Worm (Caenorhabditis elegans) whole organism, midembryonic: ENCODE results near the gene bmy-1.

Source experiments
- T22C8.4 ChIP-seq: fragments of 200-800 bp; sonication (Bioruptor generic); IDR thresholded peaks from 2 replicates; pipeline ENCODE4 v1.3.6; 2022; ENCODE audit warnings: missing genetic modification characterization, missing compliant biosample characterization
- cog-1 ChIP-seq: sonication (generic microtip); optimal IDR thresholded peaks from 2 replicates; lab custom pipeline; 2016; ENCODE audit warnings: missing genetic modification characterization, missing compliant biosample characterization
- flt-1 ChIP-seq: fragments of 200-800 bp; sonication (Bioruptor generic); IDR thresholded peaks from 2 replicates; pipeline ENCODE4 v1.3.6; 2022; ENCODE audit warnings: missing genetic modification characterization, missing compliant biosample characterization
- klf-2 ChIP-seq: fragments of 200-800 bp; sonication (Bioruptor generic); conservative IDR thresholded peaks from 2 replicates; pipeline ENCODE4 v1.3.6; 2022; ENCODE audit warnings: missing genetic modification reagents, missing genetic modification characterization, missing compliant biosample characterization
- med-1 ChIP-seq: sonication (generic microtip); optimal IDR thresholded peaks from 2 replicates; lab custom pipeline; 2017; ENCODE audit warnings: missing genetic modification characterization, mild to moderate bottlenecking, missing compliant biosample characterization, antibody characterized with exemption, missing genetic modification reagents; ENCODE audit not compliant: insufficient read depth
- ref-1 ChIP-seq: fragments of 200-800 bp; sonication (Bioruptor generic); conservative IDR thresholded peaks from 2 replicates; pipeline ENCODE4 v1.3.6; 2022; ENCODE audit warnings: missing genetic modification reagents, missing genetic modification characterization, missing compliant biosample characterization
- tab-1 ChIP-seq: fragments of 200-800 bp; sonication (Bioruptor generic); IDR thresholded peaks from 2 replicates; pipeline ENCODE4 v1.3.6; 2022; ENCODE audit warnings: missing genetic modification characterization, missing compliant biosample characterization
- ztf-23 ChIP-seq: fragments of 200-800 bp; sonication (Bioruptor generic); IDR thresholded peaks from 2 replicates; pipeline ENCODE4 v1.3.6; 2022; ENCODE audit warnings: missing genetic modification reagents, missing genetic modification characterization, missing compliant biosample characterization
- ztf-29 ChIP-seq: fragments of 200-800 bp; sonication (Bioruptor generic); IDR thresholded peaks from 2 replicates; pipeline ENCODE4 v1.3.6; 2022; ENCODE audit warnings: missing genetic modification reagents, missing genetic modification characterization, missing compliant biosample characterization

bmy-1 gene

DNA sequence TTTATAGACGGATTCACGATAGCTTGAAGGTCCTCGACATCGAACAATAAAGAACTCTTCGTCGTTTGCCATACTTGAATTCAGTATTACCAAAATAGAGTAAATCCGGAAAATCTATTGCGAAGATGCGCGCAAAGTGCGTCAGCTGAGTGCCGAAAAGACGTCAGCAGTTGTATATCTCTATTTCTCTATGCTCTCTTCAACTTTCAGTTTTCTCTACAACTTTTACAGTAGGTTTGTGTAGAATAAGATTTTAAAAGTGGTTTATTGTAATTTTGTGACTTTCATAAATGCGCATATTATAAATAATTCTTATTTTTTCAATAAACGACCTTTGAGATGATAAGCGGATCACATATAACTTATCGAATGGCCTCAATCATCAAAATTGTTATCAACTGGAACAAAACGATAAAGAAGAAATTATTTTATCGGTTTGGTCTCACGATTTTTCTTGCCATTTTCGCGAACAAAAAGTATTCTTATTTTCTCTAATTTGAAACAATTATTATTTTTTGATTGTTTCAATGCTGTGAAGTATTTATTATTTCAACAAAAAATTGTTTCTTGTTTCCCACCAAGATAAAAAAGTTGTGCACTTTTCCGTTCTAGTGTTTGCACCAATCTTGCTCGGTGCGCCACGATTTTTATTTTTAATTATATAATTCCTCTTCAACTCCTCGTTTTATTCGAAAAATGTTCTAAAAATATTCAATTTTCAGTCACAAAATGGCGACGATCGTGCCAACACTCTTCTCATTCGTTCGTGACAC, 15.0 kb downstream of the bmy-1 start, which contains the start of the genes agt-2 and F09E5.3:
Gene agt-2 (minus strand): TSS at position 553 of the 773 bp plus-strand sequence.
Gene F09E5.3 (plus strand): TSS at position 723 of the 773 bp plus-strand sequence.
- peak; percentile 62; the same call in 1 of the 2 replicates for TF ChIP-seq ztf-23 (GFP tag; lab: Robert Waterston, UW)
- TF ChIP-seq ztf-29 (GFP tag; lab: Robert Waterston, UW): 0 out of 2 replicates have a peak, but pooled peaks have one; percentile 27
- no peak for TF ChIP-seq ref-1 (GFP tag; lab: Robert Waterston, UW)
- TF ChIP-seq cog-1 (tag; lab: Kevin White, UChicago): peak; percentile 47
- peak; percentile 71 for TF ChIP-seq flt-1 (GFP tag; lab: Robert Waterston, UW)

- TF ChIP-seq ref-1 (GFP tag; lab: Robert Waterston, UW): no peak
- no peak for TF ChIP-seq ztf-29 (GFP tag; lab: Robert Waterston, UW)
- no peak for TF ChIP-seq cog-1 (tag; lab: Kevin White, UChicago)
- TF ChIP-seq klf-2 (GFP tag; lab: Robert Waterston, UW): no peak
Observed at ce11 chrII:5374967-5375366, 16.5 kb downstream of the bmy-1 start, which contains the start of gene algn-2. Gene algn-2, plus strand, starts transcription at chrII:5375267.

DNA sequence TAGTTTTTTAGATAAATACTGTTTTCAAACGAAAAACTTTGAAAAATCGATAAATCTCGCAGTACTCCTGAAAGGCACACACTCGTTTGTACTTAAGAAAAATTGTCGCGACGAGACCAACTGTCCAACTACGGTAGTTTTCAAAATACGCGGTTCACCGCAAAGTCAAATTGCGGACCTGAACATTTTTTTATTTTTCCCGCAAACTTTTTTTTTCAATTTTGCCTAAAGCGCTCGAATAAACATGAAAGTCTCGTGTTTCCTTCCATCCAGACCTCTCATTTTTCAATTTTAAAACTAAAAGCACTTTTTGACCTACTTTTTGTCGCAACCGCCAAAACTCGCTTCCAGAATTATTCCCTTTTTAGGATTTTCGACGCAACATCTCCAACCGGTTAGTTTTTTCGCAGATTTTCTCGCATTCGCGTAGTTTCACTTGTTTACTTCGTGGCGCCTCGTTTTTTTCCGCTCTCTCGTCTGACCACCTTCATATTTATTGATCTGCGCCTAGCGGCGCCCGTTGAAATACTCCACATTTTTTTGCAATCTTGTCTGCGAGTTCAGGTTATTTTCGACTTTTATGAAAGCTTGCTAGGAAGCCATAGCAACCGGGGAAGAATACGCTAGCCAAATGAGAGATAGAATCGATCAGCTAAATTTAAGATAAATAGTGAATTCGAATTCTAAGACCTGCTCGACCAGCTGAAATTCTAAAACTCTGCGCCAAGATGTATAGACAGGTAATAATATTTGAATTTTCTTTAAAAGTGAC, 19.2 kb downstream of the bmy-1 start, which contains the start of gene prdx-2:
Gene prdx-2 (plus strand): TSS at position 729 of the 772 bp plus-strand sequence.
- TF ChIP-seq T22C8.4 (no peak), klf-2 (GFP tag; lab: Robert Waterston, UW) (no peak), ref-1 (GFP tag; lab: Robert Waterston, UW) (no peak), tab-1 (GFP tag; lab: Robert Waterston, UW) (no peak), cog-1 (tag; lab: Kevin White, UChicago) (no peak), med-1 (GFP tag; lab: Kevin White, UChicago) (no peak), flt-1 (GFP tag; lab: Robert Waterston, UW) (no peak), ztf-23 (GFP tag; lab: Robert Waterston, UW) (no peak), ztf-29 (GFP tag; lab: Robert Waterston, UW) (no peak)

- TF ChIP-seq flt-1 (GFP tag; lab: Robert Waterston, UW) (no peak), ref-1 (GFP tag; lab: Robert Waterston, UW) (no peak), T22C8.4 (no peak), cog-1 (tag; lab: Kevin White, UChicago) (no peak), tab-1 (GFP tag; lab: Robert Waterston, UW) (no peak), ztf-29 (GFP tag; lab: Robert Waterston, UW) (no peak), med-1 (GFP tag; lab: Kevin White, UChicago) (no peak), klf-2 (GFP tag; lab: Robert Waterston, UW) (no peak)
Observed at ce11 chrII:5378239-5378521, 19.7 kb downstream of the bmy-1 start.

DNA sequence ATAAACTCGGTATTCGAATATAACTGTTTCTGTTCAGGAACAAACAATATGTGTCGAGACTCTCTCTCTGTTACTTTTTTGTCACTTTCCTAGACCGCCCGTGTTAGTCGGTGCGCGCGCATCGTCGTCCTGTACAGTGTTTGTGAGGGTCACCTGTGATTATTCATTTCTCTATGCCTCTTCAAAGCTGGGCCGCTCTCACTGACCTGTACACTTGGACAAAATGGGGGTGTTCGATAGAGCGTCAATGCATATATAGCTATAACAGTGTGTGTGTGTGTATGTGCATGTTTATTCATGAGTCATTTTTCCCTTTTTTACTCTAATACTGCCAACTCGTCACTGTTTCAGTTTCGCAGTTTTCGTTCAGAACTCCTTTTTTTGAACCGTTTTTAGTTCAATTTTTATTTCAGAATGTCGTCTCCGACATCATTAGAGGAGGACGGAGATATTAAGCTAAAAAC, 21.2 kb downstream of the bmy-1 start, which contains the start of gene pkc-3:
Gene pkc-3 (plus strand): TSS at position 414 of the 464 bp plus-strand sequence.
- peak; percentile 64; the same call in 1 of the 2 replicates for TF ChIP-seq flt-1 (GFP tag; lab: Robert Waterston, UW)
- TF ChIP-seq med-1 (GFP tag; lab: Kevin White, UChicago): no peak

DNA sequence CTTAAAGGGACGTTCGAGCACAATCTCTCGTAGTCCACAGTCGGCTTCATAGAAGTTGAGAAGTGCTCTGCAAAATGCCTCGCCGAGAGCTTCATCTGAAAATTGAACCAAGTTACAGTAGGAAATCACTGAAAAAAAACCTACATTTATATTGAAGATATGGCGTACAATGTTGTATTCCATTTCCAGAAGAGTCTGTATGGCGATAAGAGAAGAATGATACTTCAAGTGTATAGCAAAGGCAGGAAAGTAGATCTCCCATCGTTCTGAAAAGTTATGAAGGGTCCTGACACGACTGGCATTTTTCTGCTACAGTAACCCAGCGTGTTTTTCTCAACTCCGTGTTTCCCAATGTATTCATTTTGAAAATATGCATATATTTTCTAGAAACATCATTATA, 25.8 kb downstream of the bmy-1 start:
- no peak for TF ChIP-seq ztf-29 (GFP tag; lab: Robert Waterston, UW)
- TF ChIP-seq flt-1 (GFP tag; lab: Robert Waterston, UW): no peak
- TF ChIP-seq T22C8.4: no peak
- no peak for TF ChIP-seq ztf-23 (GFP tag; lab: Robert Waterston, UW)
- no peak for TF ChIP-seq tab-1 (GFP tag; lab: Robert Waterston, UW)
- TF ChIP-seq med-1 (GFP tag; lab: Kevin White, UChicago): no peak
- TF ChIP-seq ref-1 (GFP tag; lab: Robert Waterston, UW): no peak

DNA sequence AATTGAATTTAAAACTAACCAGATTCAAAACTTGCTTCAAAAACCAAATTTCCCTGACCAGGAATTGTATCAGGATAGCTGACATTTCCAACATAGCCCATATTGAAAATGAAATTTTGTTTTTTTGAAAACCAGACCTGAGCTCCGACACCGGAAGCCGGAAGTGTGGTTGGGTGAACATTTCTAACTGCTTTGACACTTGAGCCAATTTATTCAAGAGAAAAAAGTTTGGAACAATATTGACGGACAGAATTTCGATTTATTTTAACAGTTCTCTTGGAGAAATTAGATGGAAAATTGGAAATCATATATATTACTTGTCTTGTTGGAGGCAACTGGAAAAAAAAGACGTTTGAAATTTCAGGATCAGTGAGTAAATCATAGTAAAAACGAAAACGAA, 28.7 kb downstream of the bmy-1 start, which contains the start of gene ccpp-6:
Gene ccpp-6 (minus strand): TSS at position 101 of the 400 bp plus-strand sequence.
- no peak for TF ChIP-seq med-1 (GFP tag; lab: Kevin White, UChicago)
- no peak for TF ChIP-seq flt-1 (GFP tag; lab: Robert Waterston, UW)
- no peak for TF ChIP-seq T22C8.4
- no peak for TF ChIP-seq cog-1 (tag; lab: Kevin White, UChicago)
- no peak for TF ChIP-seq tab-1 (GFP tag; lab: Robert Waterston, UW)
- no peak for TF ChIP-seq ztf-23 (GFP tag; lab: Robert Waterston, UW)

DNA sequence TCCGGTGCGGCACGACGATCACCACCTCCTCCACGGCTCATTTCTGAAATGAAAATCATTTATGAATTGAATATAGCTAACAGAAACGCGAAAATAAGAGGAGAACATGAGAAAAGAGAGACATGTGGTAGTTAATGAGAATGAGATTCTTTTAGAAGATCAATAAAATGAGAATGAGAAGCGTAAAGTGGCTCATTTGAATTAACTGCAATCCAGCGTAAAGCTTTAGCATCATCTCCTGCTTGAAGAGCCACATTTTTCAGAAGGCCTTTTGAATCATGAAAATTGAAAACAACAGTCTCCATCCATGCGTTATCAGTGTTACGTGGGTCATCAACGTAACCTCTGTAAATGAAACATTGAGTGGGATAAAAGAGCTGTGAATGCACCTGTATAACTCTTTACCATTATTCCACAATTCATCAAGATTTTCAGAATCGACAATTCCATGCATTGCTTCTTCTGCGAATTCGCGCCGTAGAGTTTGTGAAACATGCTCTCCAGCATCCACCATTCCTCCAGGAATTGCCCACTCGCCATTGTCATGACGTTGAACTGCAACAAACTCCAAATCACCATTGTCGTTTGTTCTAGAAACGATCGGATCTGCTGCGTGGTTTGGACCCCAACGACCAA, 30.4 kb downstream of the bmy-1 start, which contains the start of gene rsp-4:
Gene rsp-4 (minus strand): TSS at position 51 of the 636 bp plus-strand sequence.
- TF ChIP-seq tab-1 (GFP tag; lab: Robert Waterston, UW): no peak
- no peak for TF ChIP-seq ztf-23 (GFP tag; lab: Robert Waterston, UW)
- TF ChIP-seq klf-2 (GFP tag; lab: Robert Waterston, UW): no peak
- TF ChIP-seq cog-1 (tag; lab: Kevin White, UChicago): no peak
- no peak for TF ChIP-seq T22C8.4
- no peak for TF ChIP-seq flt-1 (GFP tag; lab: Robert Waterston, UW)
- TF ChIP-seq med-1 (GFP tag; lab: Kevin White, UChicago): no peak
- no peak for TF ChIP-seq ref-1 (GFP tag; lab: Robert Waterston, UW)
- TF ChIP-seq ztf-29 (GFP tag; lab: Robert Waterston, UW): no peak
